Fruit fly (Drosophila melanogaster) whole organism, embryonic: ENCODE data around the gene CG9166.

Source experiments
- CG11696 ChIP-seq: fragments of 200-800 bp; sonication (Bioruptor generic); IDR thresholded peaks from 2 replicates; pipeline ENCODE4 v1.3.6; 2022; ENCODE audit warnings: missing biosample characterization, missing genetic modification characterization
- CG1792 ChIP-seq: fragments of 200-800 bp; sonication (Bioruptor generic); optimal IDR thresholded peaks from 2 replicates; lab custom pipeline; 2016; ENCODE audit warnings: missing biosample characterization, missing genetic modification characterization
- CG6791 ChIP-seq: fragments of 200-800 bp; sonication (Bioruptor generic); IDR thresholded peaks from 3 replicates; pipeline ENCODE4 v1.3.6; 2022; ENCODE audit warnings: missing biosample characterization, missing genetic modification characterization; ENCODE audit not compliant: partially characterized antibody
- CG6813 ChIP-seq: fragments of 200-800 bp; sonication (Bioruptor generic); optimal IDR thresholded peaks from 2 replicates; lab custom pipeline; 2017; ENCODE audit warnings: missing biosample characterization, missing genetic modification characterization, mild to moderate bottlenecking, moderate library complexity, missing genetic modification reagents
- chinmo ChIP-seq: fragments of 200-800 bp; sonication (Bioruptor generic); IDR thresholded peaks from 4 replicates; pipeline ENCODE4 v1.3.6; 2022; ENCODE audit warnings: missing biosample characterization, missing genetic modification characterization; ENCODE audit not compliant: partially characterized antibody
- croc ChIP-seq: fragments of 200-800 bp; sonication (Bioruptor generic); conservative IDR thresholded peaks from 3 replicates; pipeline ENCODE4 v1.3.6; 2022; ENCODE audit warnings: missing biosample characterization, missing genetic modification characterization
- her ChIP-seq: fragments of 200-800 bp; sonication (Bioruptor generic); optimal IDR thresholded peaks from 2 replicates; lab custom pipeline; 2016; ENCODE audit warnings: missing biosample characterization, missing genetic modification characterization
- sob ChIP-seq: fragments of 200-800 bp; sonication (Bioruptor generic); IDR thresholded peaks from 2 replicates; pipeline ENCODE4 v1.3.6; 2022; ENCODE audit warnings: missing biosample characterization, missing genetic modification characterization
- sqz ChIP-seq: fragments of 200-800 bp; sonication (Bioruptor generic); optimal IDR thresholded peaks from 3 replicates; lab custom pipeline; 2018; ENCODE audit warnings: missing biosample characterization, mild to moderate bottlenecking, missing genetic modification characterization

DNA sequence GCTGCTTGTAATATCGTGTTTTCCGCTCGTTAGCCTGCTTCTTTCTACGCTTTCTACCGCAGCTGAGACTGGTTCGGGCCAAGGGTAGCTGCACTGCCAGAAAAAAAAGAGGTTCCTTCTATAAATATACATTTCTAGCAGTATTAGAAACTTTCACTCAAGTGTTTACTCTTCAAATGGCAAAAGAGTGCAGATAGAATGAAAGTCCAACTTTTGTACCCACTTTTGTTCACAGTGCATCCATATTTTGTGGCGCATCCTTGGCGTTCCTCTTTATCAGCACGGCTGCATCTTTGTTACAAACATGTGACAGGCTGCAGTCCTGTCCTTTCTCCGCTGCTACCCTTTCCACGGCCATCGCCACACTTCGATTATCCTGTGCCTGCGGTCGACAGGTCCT, 7.4 kb downstream of the CG9166 start:
- TF ChIP-seq CG6791 (no peak), CG1792 (GFP tag; lab: Kevin White, UChicago) (no peak), CG6813 (GFP tag; lab: Kevin White, UChicago) (no peak), her (GFP tag; lab: Kevin White, UChicago) (no peak), sqz (GFP tag; lab: Kevin White, UChicago) (no peak), croc (GFP tag; lab: Robert Waterston, UW) (no peak), CG11696 (no peak), chinmo (no peak), sob (GFP tag; lab: Robert Waterston, UW) (no peak)
